Worm (Caenorhabditis elegans): Measurements from ENCODE around the gene T20F7.3.

Gene T20F7.3

ce11 chrX:16836304-16836703 lies 23.9 kb upstream of the T20F7.3 start, which contains the start of gene F41G4.7:
TSS of gene F41G4.7 (minus strand) at chrX:16836404.
- no peak for TF ChIP-seq nhr-11 (tag; optimal IDR thresholded peaks at IDR 0.05)
- TF ChIP-seq tbx-2 (tag; optimal IDR thresholded peaks at IDR 0.05) = no peak
- no peak for TF ChIP-seq mec-3 (tag; optimal IDR thresholded peaks at IDR 0.05; ENCODE audit: borderline replicate concordance)
- TF ChIP-seq T23F11.4 (GFP tag; optimal IDR thresholded peaks at IDR 0.05) = no peak

- TF ChIP-seq dmd-4 (tag; optimal IDR thresholded peaks at IDR 0.05; ENCODE audit: borderline replicate concordance) = no peak
- TF ChIP-seq unc-86 (tag; optimal IDR thresholded peaks at IDR 0.05) = no peak
- TF ChIP-seq ztf-16 (tag; optimal IDR thresholded peaks at IDR 0.05) = no peak
- no peak for TF ChIP-seq ceh-14 (tag; optimal IDR thresholded peaks at IDR 0.05)
- no peak for TF ChIP-seq T23F11.4 (GFP tag; optimal IDR thresholded peaks at IDR 0.05)
- no peak for TF ChIP-seq hlh-8 (tag; optimal IDR thresholded peaks at IDR 0.05)
- TF ChIP-seq ceh-45 (GFP tag; IDR thresholded peaks at IDR 0.05) = no peak
- no peak for TF ChIP-seq che-1 (tag; optimal IDR thresholded peaks at IDR 0.05)
- TF ChIP-seq ttx-3 (tag; optimal IDR thresholded peaks at IDR 0.05) = no peak
- no peak for TF ChIP-seq fkh-10 (GFP tag; optimal IDR thresholded peaks at IDR 0.05)
- no peak for TF ChIP-seq pros-1 (tag; optimal IDR thresholded peaks at IDR 0.05)
- no peak for TF ChIP-seq hlh-15 (tag; optimal IDR thresholded peaks at IDR 0.05)
- TF ChIP-seq ets-4 (tag; optimal IDR thresholded peaks at IDR 0.05) = no peak
- TF ChIP-seq F13H6.1 (tag; optimal IDR thresholded peaks at IDR 0.05) = no peak
- no peak for TF ChIP-seq nfya-1 (tag; optimal IDR thresholded peaks at IDR 0.05)
Observed at ce11 chrX:16840738-16841137, 19.5 kb upstream of the T20F7.3 start, which contains the start of gene dyla-1. TSS of gene dyla-1 (plus strand) at chrX:16841038.

- no peak for TF ChIP-seq pat-9 (tag; optimal IDR thresholded peaks at IDR 0.05)
- TF ChIP-seq fax-1 (tag; optimal IDR thresholded peaks at IDR 0.05) = no peak
- no peak for TF ChIP-seq F13H6.1 (tag; optimal IDR thresholded peaks at IDR 0.05)
- no peak for TF ChIP-seq pha-4 (tag; optimal IDR thresholded peaks at IDR 0.05)
- no peak for TF ChIP-seq eyg-1 (tag; optimal IDR thresholded peaks at IDR 0.05)
- no peak for TF ChIP-seq hlh-15 (tag; optimal IDR thresholded peaks at IDR 0.05)
- no peak for TF ChIP-seq ztf-16 (tag; optimal IDR thresholded peaks at IDR 0.05)
- TF ChIP-seq unc-42 (tag; optimal IDR thresholded peaks at IDR 0.05) = no peak
- no peak for TF ChIP-seq ets-4 (tag; optimal IDR thresholded peaks at IDR 0.05)
Observed at ce11 chrX:16842935-16843334, 17.3 kb upstream of the T20F7.3 start.

- TF ChIP-seq dmd-4 (tag; optimal IDR thresholded peaks at IDR 0.05; ENCODE audit: borderline replicate concordance) = no peak
- no peak for TF ChIP-seq ceh-34 (tag; optimal IDR thresholded peaks at IDR 0.05)
- no peak for TF ChIP-seq sox-4 (tag; optimal IDR thresholded peaks at IDR 0.05)
- no peak for TF ChIP-seq ref-2 (tag; optimal IDR thresholded peaks at IDR 0.05)
- no peak for TF ChIP-seq fkh-6 (tag; optimal IDR thresholded peaks at IDR 0.05)
- TF ChIP-seq hlh-13 (GFP tag; optimal IDR thresholded peaks at IDR 0.05) = no peak
- no peak for TF ChIP-seq elt-2 (tag; optimal IDR thresholded peaks at IDR 0.05)
- TF ChIP-seq pax-1 (tag; optimal IDR thresholded peaks at IDR 0.05) = no peak
- TF ChIP-seq unc-55 (GFP tag; optimal IDR thresholded peaks at IDR 0.05) = no peak
- TF ChIP-seq fax-1 (tag; optimal IDR thresholded peaks at IDR 0.05) = no peak
- TF ChIP-seq unc-86 (tag; optimal IDR thresholded peaks at IDR 0.05) = no peak
- no peak for TF ChIP-seq ceh-48 (tag; optimal IDR thresholded peaks at IDR 0.05)
- no peak for TF ChIP-seq T23F11.4 (GFP tag; optimal IDR thresholded peaks at IDR 0.05)
- TF ChIP-seq hlh-30 (tag; optimal IDR thresholded peaks at IDR 0.05; ENCODE audit: insufficient read depth) = no peak
- no peak for TF ChIP-seq unc-3 (GFP tag; conservative IDR thresholded peaks at IDR 0.05)
- no peak for TF ChIP-seq unc-3 (tag; optimal IDR thresholded peaks at IDR 0.05)
Observed at ce11 chrX:16844924-16845323, 15.3 kb upstream of the T20F7.3 start, which contains the start of gene F41G4.8. TSS of gene F41G4.8 (minus strand) at chrX:16845024.

DNA sequence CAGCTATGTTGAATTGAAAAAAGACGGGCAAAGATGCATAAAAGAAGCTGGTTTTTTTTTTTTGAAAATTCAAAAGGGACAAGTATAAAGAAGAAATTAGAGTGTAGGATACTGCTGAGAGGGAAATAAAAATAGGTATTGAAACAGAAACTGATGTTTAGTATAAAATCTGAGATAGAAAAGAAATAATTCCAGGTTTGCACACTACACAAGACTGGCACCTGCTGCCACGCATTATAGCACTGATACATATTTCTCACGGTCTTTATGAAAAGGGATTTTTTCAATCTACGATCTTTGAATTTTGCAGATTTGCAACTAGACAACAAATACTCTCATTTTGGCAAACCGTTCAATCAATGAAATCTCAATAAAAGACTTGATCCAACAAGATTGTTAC lies 3.1 kb downstream of the T20F7.3 start:
- TF ChIP-seq syd-9 (tag; optimal IDR thresholded peaks at IDR 0.05) (no peak), ceh-24 (tag; optimal IDR thresholded peaks at IDR 0.05) (no peak), pros-1 (tag; optimal IDR thresholded peaks at IDR 0.05) (no peak), zip-5 (tag; optimal IDR thresholded peaks at IDR 0.05) (no peak), ttx-3 (tag; optimal IDR thresholded peaks at IDR 0.05) (no peak), nhr-11 (tag; optimal IDR thresholded peaks at IDR 0.05) (no peak), pax-1 (tag; optimal IDR thresholded peaks at IDR 0.05) (no peak), pqm-1 (tag; optimal IDR thresholded peaks at IDR 0.05) (no peak), tbx-7 (tag; optimal IDR thresholded peaks at IDR 0.05) (no peak), C38D4.7 (GFP tag; optimal IDR thresholded peaks at IDR 0.05) (no peak), eyg-1 (tag; optimal IDR thresholded peaks at IDR 0.05) (no peak), unc-55 (GFP tag; optimal IDR thresholded peaks at IDR 0.05) (no peak), fax-1 (tag; optimal IDR thresholded peaks at IDR 0.05) (no peak), tbx-2 (tag; optimal IDR thresholded peaks at IDR 0.05) (no peak), unc-3 (GFP tag; conservative IDR thresholded peaks at IDR 0.05) (no peak), unc-3 (tag; optimal IDR thresholded peaks at IDR 0.05) (no peak), elt-2 (tag; optimal IDR thresholded peaks at IDR 0.05) (no peak), hlh-30 (tag; optimal IDR thresholded peaks at IDR 0.05; ENCODE audit: insufficient read depth) (no peak), ceh-45 (GFP tag; IDR thresholded peaks at IDR 0.05) (no peak), dmd-4 (tag; optimal IDR thresholded peaks at IDR 0.05; ENCODE audit: borderline replicate concordance) (no peak)
